Worm (Caenorhabditis elegans) whole organism, L2 larva: ENCODE data around the gene F49C5.16.

ENCODE experiments used
- F13H6.1 ChIP-seq: sonication (generic microtip); optimal IDR thresholded peaks from 2 replicates; lab custom pipeline; 2016; ENCODE audit warnings: missing genetic modification characterization, missing compliant biosample characterization
- R02D3.7 ChIP-seq: fragments of 150-350 bp; optimal IDR thresholded peaks from 2 replicates; lab custom pipeline; 2014; ENCODE audit warnings: missing biosample characterization, missing genetic modification characterization
- Y55F3AM.14 ChIP-seq: fragments of 200-800 bp; sonication (Bioruptor generic); optimal IDR thresholded peaks from 2 replicates; lab custom pipeline; 2018; ENCODE audit warnings: mild to moderate bottlenecking, missing genetic modification characterization, missing compliant biosample characterization
- alr-1 ChIP-seq: fragments of 150-350 bp; optimal IDR thresholded peaks from 2 replicates; lab custom pipeline; 2014; ENCODE audit warnings: missing biosample characterization, missing genetic modification characterization
- aly-2 ChIP-seq: fragments of 150-350 bp; optimal IDR thresholded peaks from 2 replicates; lab custom pipeline; 2014; ENCODE audit warnings: missing biosample characterization, missing genetic modification characterization
- ama-1 ChIP-seq: fragments of 150-350 bp; optimal IDR thresholded peaks from 2 replicates; lab custom pipeline; 2018; ENCODE audit warnings: inconsistent platforms
- blmp-1 ChIP-seq: sonication (generic microtip); optimal IDR thresholded peaks from 2 replicates; lab custom pipeline; 2017; ENCODE audit warnings: missing genetic modification characterization, mild to moderate bottlenecking, missing compliant biosample characterization, antibody characterized with exemption, moderate library complexity; ENCODE audit not compliant: insufficient read depth
- ceh-16 ChIP-seq: fragments of 150-350 bp; optimal IDR thresholded peaks from 2 replicates; lab custom pipeline; 2014; ENCODE audit warnings: missing biosample characterization, missing genetic modification characterization
- ceh-82 ChIP-seq: fragments of 150-350 bp; optimal IDR thresholded peaks from 2 replicates; lab custom pipeline; 2014; ENCODE audit warnings: missing biosample characterization, missing genetic modification characterization
- crh-2 ChIP-seq: sonication (generic microtip); optimal IDR thresholded peaks from 2 replicates; lab custom pipeline; 2017; ENCODE audit warnings: missing biosample characterization, missing genetic modification characterization
- dmd-4 ChIP-seq: sonication (generic microtip); optimal IDR thresholded peaks from 2 replicates; lab custom pipeline; 2017; ENCODE audit warnings: missing biosample characterization, missing genetic modification characterization
- elt-3 ChIP-seq: sonication (generic microtip); optimal IDR thresholded peaks from 2 replicates; lab custom pipeline; 2017; ENCODE audit warnings: missing biosample characterization, missing genetic modification characterization
- lin-11 ChIP-seq: fragments of 150-350 bp; sonication (generic microtip); optimal IDR thresholded peaks from 2 replicates; lab custom pipeline; 2014; ENCODE audit warnings: missing biosample characterization, missing genetic modification characterization, inconsistent platforms, mixed read lengths
- lin-13 ChIP-seq: fragments of 150-350 bp; optimal IDR thresholded peaks from 2 replicates; lab custom pipeline; 2014; ENCODE audit warnings: missing biosample characterization, missing genetic modification reagents, missing genetic modification characterization
- lsy-2 ChIP-seq, 2 experiments: fragments of 150-350 bp in 1 of 2; sonication (generic microtip) in 1 of 2; optimal IDR thresholded peaks; 2 replicates each; lab custom pipeline; 2014 to 2017; ENCODE audit warnings: missing biosample characterization in 2 of 2, missing genetic modification characterization in 2 of 2
- mab-5 ChIP-seq: fragments of 150-350 bp; optimal IDR thresholded peaks from 2 replicates; lab custom pipeline; 2014; ENCODE audit warnings: missing biosample characterization, missing genetic modification characterization
- mbf-1 ChIP-seq: sonication (generic microtip); optimal IDR thresholded peaks from 2 replicates; lab custom pipeline; 2017; ENCODE audit warnings: missing biosample characterization, missing genetic modification characterization
- mdl-1 ChIP-seq, 2 experiments: fragments of 150-350 bp in 1 of 2; sonication (generic microtip) in 1 of 2; optimal IDR thresholded peaks; 2 replicates each; lab custom pipeline; 2017; ENCODE audit warnings: missing biosample characterization in 2 of 2, missing genetic modification characterization in 2 of 2
- nhr-12 ChIP-seq: fragments of 150-350 bp; optimal IDR thresholded peaks from 2 replicates; lab custom pipeline; 2014; ENCODE audit warnings: missing biosample characterization, missing genetic modification characterization
- nhr-21 ChIP-seq: fragments of 150-350 bp; optimal IDR thresholded peaks from 2 replicates; lab custom pipeline; 2014; ENCODE audit warnings: missing biosample characterization, missing genetic modification characterization
- nhr-23 ChIP-seq: fragments of 150-350 bp; optimal IDR thresholded peaks from 2 replicates; lab custom pipeline; 2014; ENCODE audit warnings: missing biosample characterization, missing genetic modification reagents, missing genetic modification characterization
- nhr-237 ChIP-seq: fragments of 150-350 bp; optimal IDR thresholded peaks from 2 replicates; lab custom pipeline; 2014; ENCODE audit warnings: missing biosample characterization, missing genetic modification characterization
- nhr-25 ChIP-seq: fragments of 150-350 bp; sonication (generic microtip); optimal IDR thresholded peaks from 3 replicates; lab custom pipeline; 2014; ENCODE audit warnings: missing biosample characterization, missing genetic modification characterization
- nhr-6 ChIP-seq: fragments of 150-350 bp; optimal IDR thresholded peaks from 2 replicates; lab custom pipeline; 2014; ENCODE audit warnings: missing biosample characterization, missing genetic modification characterization
- nhr-77 ChIP-seq: fragments of 150-350 bp; optimal IDR thresholded peaks from 2 replicates; lab custom pipeline; 2014; ENCODE audit warnings: missing biosample characterization, missing genetic modification characterization
- peb-1 ChIP-seq: fragments of 150-350 bp; optimal IDR thresholded peaks from 2 replicates; lab custom pipeline; 2014; ENCODE audit warnings: missing biosample characterization, missing genetic modification characterization
- sem-4 ChIP-seq: fragments of 150-350 bp; optimal IDR thresholded peaks from 2 replicates; lab custom pipeline; 2014; ENCODE audit warnings: missing biosample characterization, missing genetic modification reagents, missing genetic modification characterization
- sma-3 ChIP-seq: sonication (generic microtip); optimal IDR thresholded peaks from 2 replicates; lab custom pipeline; 2016; ENCODE audit warnings: missing genetic modification reagents, missing genetic modification characterization, missing compliant biosample characterization
- sma-9 ChIP-seq, 2 experiments: fragments of 150-350 bp in 1 of 2; sonication (generic microtip) in 1 of 2; optimal IDR thresholded peaks; 2 replicates each; lab custom pipeline; 2014 to 2016; ENCODE audit warnings: missing genetic modification characterization in 2 of 2, mild to moderate bottlenecking in 1 of 2, missing biosample characterization in 1 of 2, missing compliant biosample characterization in 1 of 2, missing genetic modification reagents in 1 of 2, moderate library complexity in 1 of 2
- snpc-4 ChIP-seq: fragments of 150-350 bp; optimal IDR thresholded peaks from 2 replicates; lab custom pipeline; 2014; ENCODE audit warnings: missing biosample characterization, missing genetic modification characterization
- unc-55 ChIP-seq: fragments of 150-350 bp; sonication (generic microtip); optimal IDR thresholded peaks from 3 replicates; lab custom pipeline; 2014; ENCODE audit warnings: missing biosample characterization, missing genetic modification reagents, missing genetic modification characterization
- zag-1 ChIP-seq: fragments of 150-350 bp; optimal IDR thresholded peaks from 2 replicates; lab custom pipeline; 2014; ENCODE audit warnings: missing biosample characterization, missing genetic modification characterization
- ztf-1 ChIP-seq: fragments of 200-800 bp; sonication (Bioruptor generic); conservative IDR thresholded peaks from 2 replicates; pipeline ENCODE4 v1.3.6; 2022; ENCODE audit warnings: missing genetic modification characterization, missing compliant biosample characterization
- ztf-11 ChIP-seq: sonication (generic microtip); optimal IDR thresholded peaks from 2 replicates; lab custom pipeline; 2017; ENCODE audit warnings: missing biosample characterization, missing genetic modification characterization
- ztf-4 ChIP-seq: fragments of 150-350 bp; optimal IDR thresholded peaks from 2 replicates; lab custom pipeline; 2014; ENCODE audit warnings: missing biosample characterization, missing genetic modification characterization

F49C5.16 gene

DNA sequence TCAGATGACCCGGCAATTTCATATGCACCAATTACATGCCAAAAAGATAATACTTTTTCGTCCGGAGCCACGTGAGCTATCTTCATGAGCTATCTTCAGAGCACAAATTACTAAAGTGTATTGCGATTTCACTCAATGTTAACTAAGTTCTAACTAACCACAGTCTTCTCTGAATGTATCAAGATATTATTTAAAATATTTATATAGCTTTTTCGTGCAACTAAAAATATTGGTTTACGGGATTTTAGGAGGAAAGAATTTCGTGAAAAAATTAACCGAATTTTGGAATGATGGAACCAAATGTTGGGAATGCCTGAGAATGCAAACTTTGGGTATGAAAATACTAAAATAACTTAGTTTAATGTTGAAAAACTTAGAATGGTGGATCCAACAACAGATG is at the start of gene F49C5.16:
F49C5.16 (plus strand) TSS at position 301 of the 400 bp plus-strand sequence.
- TF ChIP-seq mab-5 (tag; lab: Kevin White, UChicago), result no peak
- no peak for TF ChIP-seq nhr-12 (tag; lab: Kevin White, UChicago)
- no peak for TF ChIP-seq ztf-4 (tag; lab: Kevin White, UChicago)
- no peak for TF ChIP-seq ztf-1 (GFP tag; lab: Robert Waterston, UW)
- no peak for TF ChIP-seq R02D3.7 (tag; lab: Kevin White, UChicago)
- TF ChIP-seq lin-11, result no peak
- no peak for TF ChIP-seq nhr-6 (tag; lab: Kevin White, UChicago)
- TF ChIP-seq ama-1, result no peak
- TF ChIP-seq blmp-1 (tag; lab: Kevin White, UChicago), result no peak
- TF ChIP-seq peb-1 (tag; lab: Kevin White, UChicago), result no peak

DNA sequence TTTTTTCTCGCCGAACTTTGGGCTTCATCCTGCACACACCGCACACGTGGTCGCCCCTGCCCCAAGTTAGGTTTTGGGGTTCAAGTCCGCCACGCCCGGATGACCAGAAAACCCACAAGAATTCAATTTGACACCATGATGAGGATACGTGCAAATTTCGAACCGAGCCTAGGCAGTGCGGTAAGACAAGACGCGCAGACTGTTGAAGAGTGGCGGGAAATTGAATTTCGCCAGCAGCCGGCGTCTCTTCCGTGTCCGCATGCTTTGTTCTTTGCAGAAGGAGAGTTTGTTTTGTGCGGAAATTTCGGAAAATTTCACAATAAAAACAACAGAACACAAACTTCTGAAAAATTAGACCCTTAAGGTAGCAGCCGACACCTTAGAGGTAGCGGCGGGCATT is 47.7 kb upstream of the F49C5.16 start:
- TF ChIP-seq ceh-82 (tag; lab: Kevin White, UChicago) (no peak), nhr-6 (tag; lab: Kevin White, UChicago) (no peak), peb-1 (tag; lab: Kevin White, UChicago) (no peak), R02D3.7 (tag; lab: Kevin White, UChicago) (no peak), lin-13 (GFP tag; lab: Kevin White, UChicago) (no peak), ztf-11 (tag; lab: Kevin White, UChicago) (no peak), nhr-23 (tag; lab: Kevin White, UChicago) (no peak), sma-3 (GFP tag; lab: Kevin White, UChicago) (no peak), ztf-1 (GFP tag; lab: Robert Waterston, UW) (no peak), sma-9 (GFP tag; optimal IDR thresholded peaks at IDR 0.05; lab: Kevin White, UChicago) (no peak), sma-9 (tag; optimal IDR thresholded peaks at IDR 0.05; lab: Kevin White, UChicago) (no peak), blmp-1 (tag; lab: Kevin White, UChicago) (no peak), alr-1 (tag; lab: Kevin White, UChicago) (no peak), mdl-1 (tag; optimal IDR thresholded peaks at IDR 0.05; lab: Kevin White, UChicago) (no peak), crh-2 (no peak), dmd-4 (tag; lab: Kevin White, UChicago) (no peak), mbf-1 (no peak)

DNA sequence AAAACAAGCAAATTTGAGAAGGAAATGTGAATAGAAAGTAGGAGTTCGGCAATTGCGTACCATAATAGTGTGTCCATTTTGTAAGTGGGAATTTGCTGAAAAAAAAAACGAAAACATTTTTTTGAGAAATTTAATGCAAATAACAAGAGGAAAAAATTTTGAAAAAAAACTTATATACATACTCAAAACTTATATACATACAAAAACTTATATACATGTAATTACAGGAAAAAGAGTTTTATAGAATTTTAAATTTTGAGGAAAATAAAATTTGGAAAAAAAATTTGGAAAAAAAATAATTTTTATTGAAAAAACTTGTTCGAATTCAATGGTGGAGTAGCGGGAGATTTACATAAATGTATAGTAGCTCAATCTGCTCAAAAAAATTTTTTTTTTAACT is 44.9 kb upstream of the F49C5.16 start, which contains the start of gene ador-1:
ador-1 (minus strand) TSS at position 101 of the 400 bp plus-strand sequence.
- no peak for TF ChIP-seq zag-1 (tag; lab: Kevin White, UChicago)

DNA sequence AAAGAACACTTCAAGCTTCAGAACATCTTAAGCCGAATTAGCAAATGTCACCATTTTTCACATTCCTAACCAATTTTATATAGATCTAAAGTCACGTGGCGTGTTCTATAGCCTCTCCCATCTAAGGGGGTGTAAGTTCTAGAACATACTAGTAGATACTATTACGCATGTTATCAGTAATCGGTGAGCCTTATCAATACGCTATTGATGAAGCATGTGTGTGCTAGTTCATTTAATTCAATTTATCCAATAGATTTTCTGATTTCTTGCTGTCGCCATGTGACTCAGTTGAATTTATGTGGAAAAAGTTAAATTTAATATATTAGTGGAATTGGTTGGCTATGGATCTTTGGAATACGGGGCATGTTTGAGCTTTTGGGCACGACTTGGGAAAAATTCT is 41.1 kb upstream of the F49C5.16 start:
- TF ChIP-seq sem-4 (tag; lab: Kevin White, UChicago) (no peak), aly-2 (tag; lab: Kevin White, UChicago) (no peak), mab-5 (tag; lab: Kevin White, UChicago) (no peak), ceh-16 (tag; lab: Kevin White, UChicago) (no peak), nhr-77 (no peak), F13H6.1 (tag; lab: Kevin White, UChicago) (no peak), mdl-1 (tag; optimal IDR thresholded peaks at IDR 0.05; lab: Kevin White, UChicago) (no peak), peb-1 (tag; lab: Kevin White, UChicago) (no peak), elt-3 (tag; lab: Kevin White, UChicago) (no peak), lsy-2 (tag; optimal IDR thresholded peaks at IDR 0.05; lab: Kevin White, UChicago) (no peak), nhr-12 (tag; lab: Kevin White, UChicago) (no peak), nhr-25 (tag; lab: Kevin White, UChicago) (no peak), Y55F3AM.14 (GFP tag; lab: Kevin White, UChicago) (no peak)

DNA sequence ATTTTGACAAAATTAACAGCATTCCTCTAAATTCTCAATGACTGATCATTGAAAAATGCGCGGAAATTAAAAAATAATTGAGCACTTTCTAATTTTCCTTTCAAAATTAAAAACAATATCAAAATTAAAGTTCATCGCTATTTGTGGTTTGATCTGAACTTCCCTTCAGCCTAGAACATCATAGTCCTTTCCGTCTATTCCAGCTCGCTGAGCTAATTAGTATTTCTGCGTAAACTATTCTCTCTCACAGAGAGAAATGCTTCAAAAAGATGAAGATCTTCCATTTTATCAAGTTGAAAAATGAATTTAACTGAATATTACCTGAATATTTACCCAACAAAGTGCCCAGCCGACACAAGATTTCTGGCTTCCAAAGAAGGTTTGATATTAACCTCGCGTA is 40.6 kb upstream of the F49C5.16 start, which contains the start of gene srh-68:
srh-68 (plus strand) TSS at position 301 of the 400 bp plus-strand sequence.
- no peak for TF ChIP-seq mab-5 (tag; lab: Kevin White, UChicago)
- TF ChIP-seq nhr-21 (tag; lab: Kevin White, UChicago), result no peak
- no peak for TF ChIP-seq snpc-4 (tag; lab: Kevin White, UChicago)
- TF ChIP-seq peb-1 (tag; lab: Kevin White, UChicago), result no peak
- no peak for TF ChIP-seq lsy-2 (tag; optimal IDR thresholded peaks at IDR 0.05; lab: Kevin White, UChicago)
- no peak for TF ChIP-seq sem-4 (tag; lab: Kevin White, UChicago)
- TF ChIP-seq unc-55 (GFP tag; lab: Kevin White, UChicago), result no peak
- no peak for TF ChIP-seq sma-9 (GFP tag; optimal IDR thresholded peaks at IDR 0.05; lab: Kevin White, UChicago)
- no peak for TF ChIP-seq sma-9 (tag; optimal IDR thresholded peaks at IDR 0.05; lab: Kevin White, UChicago)
- no peak for TF ChIP-seq ama-1
- no peak for TF ChIP-seq nhr-237 (tag; lab: Kevin White, UChicago)
- no peak for TF ChIP-seq blmp-1 (tag; lab: Kevin White, UChicago)
- no peak for TF ChIP-seq nhr-6 (tag; lab: Kevin White, UChicago)
- no peak for TF ChIP-seq R02D3.7 (tag; lab: Kevin White, UChicago)
- no peak for TF ChIP-seq dmd-4 (tag; lab: Kevin White, UChicago)
- no peak for TF ChIP-seq crh-2
- no peak for TF ChIP-seq ztf-1 (GFP tag; lab: Robert Waterston, UW)
- TF ChIP-seq mbf-1, result no peak
